Worm (Caenorhabditis elegans) whole organism, early embryonic: ENCODE data around the gene mbk-2.

ENCODE experiments used
- F13C5.2 ChIP-seq: sonication (generic microtip); optimal IDR thresholded peaks from 2 replicates; lab custom pipeline; 2017; ENCODE audit warnings: mild to moderate bottlenecking, missing genetic modification characterization, inconsistent platforms, missing compliant biosample characterization
- ama-1 ChIP-seq: fragments of 150-350 bp; optimal IDR thresholded peaks from 2 replicates; lab custom pipeline; 2014
- ceh-36 ChIP-seq: sonication (generic microtip); optimal IDR thresholded peaks from 2 replicates; lab custom pipeline; 2016; ENCODE audit warnings: missing genetic modification characterization, inconsistent platforms, missing compliant biosample characterization
- hmg-4 ChIP-seq: fragments of 200-800 bp; sonication (Bioruptor generic); optimal IDR thresholded peaks from 2 replicates; lab custom pipeline; 2018; ENCODE audit warnings: mild to moderate bottlenecking, missing genetic modification characterization, missing compliant biosample characterization
- hnd-1 ChIP-seq: sonication (generic microtip); optimal IDR thresholded peaks from 2 replicates; lab custom pipeline; 2016; ENCODE audit warnings: missing genetic modification characterization, missing compliant biosample characterization
- pes-1 ChIP-seq: fragments of 200-800 bp; sonication (Bioruptor generic); IDR thresholded peaks from 2 replicates; pipeline ENCODE4 v1.3.6; 2022; ENCODE audit warnings: missing genetic modification reagents, missing genetic modification characterization, missing compliant biosample characterization
- scrt-1 ChIP-seq: fragments of 200-800 bp; sonication (Bioruptor generic); IDR thresholded peaks from 2 replicates; pipeline ENCODE4 v1.3.6; 2022; ENCODE audit warnings: missing genetic modification characterization, missing compliant biosample characterization
- tbx-11 ChIP-seq: fragments of 200-800 bp; sonication (Bioruptor generic); IDR thresholded peaks from 2 replicates; pipeline ENCODE4 v1.3.6; 2022; ENCODE audit warnings: missing genetic modification characterization, missing compliant biosample characterization
- tbx-37 ChIP-seq: fragments of 200-800 bp; sonication (Bioruptor generic); conservative IDR thresholded peaks from 2 replicates; pipeline ENCODE4 v1.3.6; 2022; ENCODE audit warnings: missing genetic modification reagents, missing genetic modification characterization, missing compliant biosample characterization

- TF ChIP-seq tbx-11 (GFP tag; lab: Robert Waterston, UW) (no peak), ama-1 (lab: Kevin White, UChicago) (no peak), hnd-1 (tag; lab: Kevin White, UChicago) (no peak), hmg-4 (GFP tag; lab: Kevin White, UChicago) (no peak), pes-1 (GFP tag; lab: Robert Waterston, UW) (no peak), ceh-36 (tag; lab: Kevin White, UChicago) (no peak), tbx-37 (GFP tag; lab: Robert Waterston, UW) (no peak), F13C5.2 (tag; lab: Kevin White, UChicago) (no peak), scrt-1 (GFP tag; lab: Robert Waterston, UW) (no peak)
These were observed 62.5 kb downstream of the mbk-2 start, which contains the start of gene scl-8 for ce11 chrIV:13071445-13071844.
